Fruit fly (Drosophila melanogaster) whole organism, larva: ENCODE data around the gene CG42271.

Experiments used
- noc ChIP-seq: fragments of 200-800 bp; sonication (Bioruptor generic); optimal IDR thresholded peaks from 3 replicates; lab custom pipeline; 2019; ENCODE audit warnings: missing biosample characterization, mild to moderate bottlenecking, missing genetic modification characterization, moderate library complexity

Gene CG42271

DNA sequence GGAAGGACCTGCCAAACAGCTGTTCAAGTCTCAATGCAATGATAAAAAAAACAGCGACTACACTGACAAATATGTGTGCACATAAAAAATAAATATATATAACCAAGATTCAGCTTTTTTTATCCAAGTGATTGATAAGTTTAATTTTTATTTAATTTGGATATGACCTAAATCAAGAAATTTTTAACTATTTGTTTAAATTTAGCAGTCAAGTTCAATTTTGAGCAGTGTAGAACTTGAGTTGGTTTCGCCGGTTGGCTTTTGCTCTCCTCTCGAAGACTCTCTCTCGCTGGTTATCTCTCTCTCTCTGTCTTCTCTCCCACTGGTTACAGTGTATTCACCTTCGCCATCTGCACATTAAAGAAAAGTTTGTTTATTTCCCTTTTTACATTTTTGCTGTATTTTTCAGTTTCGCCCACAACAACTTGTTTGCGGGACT, 15.8 kb downstream of the CG42271 start:
- TF ChIP-seq noc (tag; lab: Kevin White, UChicago): peak; percentile 86

DNA sequence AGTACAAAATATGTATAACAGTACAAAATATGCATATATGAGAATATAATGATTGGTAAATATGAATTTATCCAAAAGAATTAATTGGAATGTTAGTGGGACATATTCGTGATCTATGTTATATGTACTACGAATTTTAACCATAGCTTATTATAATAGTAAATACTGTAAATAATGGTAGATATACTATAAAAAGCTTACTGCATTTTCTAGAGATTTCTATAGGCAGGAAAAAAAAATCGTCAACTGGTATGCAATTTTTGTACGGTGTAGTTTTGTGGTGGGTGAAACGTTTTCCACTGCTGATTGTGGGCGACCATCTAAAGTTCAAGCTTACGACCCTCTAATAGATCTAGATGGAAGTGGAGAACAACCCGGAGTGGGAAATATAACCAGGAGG, 17.0 kb downstream of the CG42271 start:
- no peak for TF ChIP-seq noc (tag; lab: Kevin White, UChicago)

DNA sequence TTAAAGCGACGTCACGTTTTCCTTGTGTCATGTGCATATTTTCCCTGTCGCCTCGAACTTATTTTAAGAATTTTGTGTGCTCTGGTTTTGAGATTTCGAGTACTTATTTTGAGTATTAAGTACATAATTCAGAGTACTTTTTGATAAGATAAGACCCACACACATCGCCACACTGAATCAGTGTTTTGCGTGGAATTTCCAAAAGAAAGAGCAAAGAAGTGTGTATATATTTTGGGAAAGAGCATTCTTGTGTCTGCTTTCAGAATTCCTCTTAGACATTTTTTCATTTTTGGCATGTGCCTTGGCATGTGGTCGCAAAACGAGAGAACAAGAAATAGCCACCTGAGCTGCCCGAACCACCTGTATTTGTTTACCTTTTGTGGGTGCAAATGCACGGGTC, 18.0 kb downstream of the CG42271 start:
- peak; percentile 15 for TF ChIP-seq noc (tag; lab: Kevin White, UChicago)

DNA sequence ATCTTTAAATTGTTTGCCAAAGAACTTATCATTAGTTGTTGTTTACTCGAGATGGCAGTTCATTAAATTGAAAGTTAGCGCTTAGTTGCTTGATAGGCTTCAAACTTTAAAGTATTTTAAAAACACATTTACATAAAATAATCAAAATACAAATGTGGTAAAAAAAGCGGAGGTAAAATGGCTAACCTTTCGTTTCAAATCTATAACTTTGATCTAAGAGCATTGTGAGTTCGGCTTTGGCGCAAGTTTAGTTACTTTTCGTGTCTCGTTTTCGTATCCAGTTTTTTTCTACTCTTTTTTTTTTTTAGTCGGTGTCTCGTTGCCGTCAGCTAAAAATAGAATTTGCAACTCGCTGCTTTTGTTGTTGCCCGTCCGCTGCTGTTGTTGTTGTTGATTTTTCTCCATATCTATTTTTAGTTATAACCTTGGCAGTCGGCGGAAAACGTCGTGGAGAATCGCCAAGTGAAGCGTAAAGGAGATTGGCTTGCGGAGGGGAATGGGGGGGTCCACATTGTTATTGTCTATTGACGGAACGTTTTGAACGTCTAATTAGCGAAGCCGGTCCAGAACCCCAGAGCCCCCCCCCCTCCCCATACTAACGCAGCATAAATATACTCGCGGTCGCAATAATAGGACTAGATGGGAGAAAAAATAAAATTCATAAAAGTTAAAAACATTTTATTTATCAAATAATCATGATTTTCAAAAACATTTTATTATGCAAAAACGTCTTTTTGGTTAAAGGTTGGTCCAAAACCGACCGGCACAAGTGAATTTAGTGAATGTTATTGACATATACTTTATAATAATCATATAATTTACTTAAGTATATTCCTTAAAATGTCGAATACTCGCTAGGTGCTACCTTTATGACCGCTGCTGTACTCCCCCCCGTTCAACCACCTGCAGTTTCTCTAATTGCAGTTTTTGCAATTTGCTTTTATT, 19.1 kb downstream of the CG42271 start:
- peak; percentile 65 for TF ChIP-seq noc (tag; lab: Kevin White, UChicago)

DNA sequence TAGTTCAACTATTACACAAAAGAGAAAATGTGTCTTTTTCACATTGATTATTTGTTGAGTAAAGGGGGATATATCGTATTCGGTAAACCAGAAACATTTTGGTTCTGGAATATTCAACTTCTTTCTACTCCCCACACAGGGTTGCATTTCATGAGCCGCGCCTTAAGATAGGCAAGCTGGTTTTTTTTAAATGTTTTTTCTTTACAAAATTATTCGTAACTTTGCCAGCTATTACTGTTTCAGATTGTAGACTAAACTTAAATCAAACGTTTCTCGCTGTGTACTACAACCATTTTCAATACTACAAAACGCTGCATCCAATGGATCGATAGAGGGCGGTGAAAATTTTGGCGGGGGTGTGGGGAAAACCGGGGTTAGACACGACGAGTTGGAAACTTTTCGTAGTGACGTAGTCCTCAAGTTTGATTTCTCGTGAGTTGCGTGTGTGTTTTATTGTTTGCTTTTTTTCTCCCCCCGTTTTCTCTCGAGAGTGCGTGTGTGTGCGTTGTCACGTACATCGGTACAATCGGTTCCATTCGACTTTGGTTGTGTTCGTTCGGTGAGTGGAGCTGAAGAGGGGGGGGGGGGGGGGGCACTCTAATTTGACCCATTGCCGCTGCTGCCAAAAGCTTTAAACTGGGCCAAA, 20.2 kb downstream of the CG42271 start:
- no peak for TF ChIP-seq noc (tag; lab: Kevin White, UChicago)

DNA sequence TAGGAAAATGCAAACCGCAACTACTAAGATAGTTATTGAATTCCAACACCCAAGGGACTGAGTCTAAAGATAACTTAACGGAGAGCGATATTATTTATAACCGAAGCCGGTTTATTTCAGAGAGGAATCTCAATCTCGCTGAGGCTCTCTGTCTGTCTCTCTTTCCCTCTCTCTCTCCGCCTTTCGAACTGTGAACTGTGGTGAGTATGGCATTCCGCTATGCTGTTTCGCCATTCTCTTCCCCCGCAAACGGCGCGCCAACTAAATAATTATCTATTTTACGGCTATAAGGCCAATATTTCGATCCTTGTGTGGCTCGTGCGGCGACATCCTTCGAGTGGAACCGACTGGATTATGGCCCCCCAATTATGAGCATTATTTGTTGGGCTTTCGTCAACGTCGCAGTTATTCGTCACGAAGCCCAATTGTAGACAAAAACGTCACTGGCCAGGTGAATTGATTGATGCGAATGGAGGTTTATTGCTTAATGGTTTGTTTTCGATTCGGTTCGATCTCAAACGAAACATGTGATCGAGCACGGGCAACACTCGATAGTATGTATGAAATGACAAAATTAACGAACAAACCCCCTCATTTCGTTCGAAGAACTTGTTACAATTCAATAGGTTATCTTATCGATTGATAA, 21.6 kb downstream of the CG42271 start:
- no peak for TF ChIP-seq noc (tag; lab: Kevin White, UChicago)

DNA sequence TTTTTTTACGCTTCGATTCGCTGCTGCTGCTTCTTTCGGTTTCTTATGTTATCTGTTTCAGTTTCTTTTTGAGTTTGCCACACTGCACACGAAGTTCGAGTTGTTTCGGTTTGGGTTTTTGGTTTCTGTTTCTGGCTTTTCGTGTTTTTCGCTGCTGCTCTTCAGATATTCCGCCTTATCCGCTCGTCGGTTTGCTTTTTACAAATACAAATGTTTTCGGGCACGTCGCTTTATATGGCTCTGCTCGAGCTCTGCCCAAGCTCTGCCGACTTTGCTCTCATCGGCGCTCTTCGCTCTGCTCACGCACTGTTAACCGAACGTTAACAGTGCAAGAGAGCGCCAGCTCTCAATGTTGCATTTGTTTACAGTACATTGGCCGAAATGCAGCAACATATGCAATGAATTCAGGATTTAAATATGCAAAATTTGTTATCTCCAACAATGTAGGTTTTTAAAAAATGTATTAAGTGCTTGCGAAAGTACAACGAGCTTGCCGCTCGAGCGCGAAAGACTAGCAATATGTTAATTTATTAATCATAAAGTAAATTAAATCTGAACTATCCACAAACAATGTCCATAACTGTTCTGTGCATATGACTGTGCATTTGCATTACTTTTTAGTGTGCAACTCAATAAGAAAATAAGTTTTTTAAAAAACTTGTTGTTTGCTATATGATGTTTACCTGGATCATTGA, 22.5 kb downstream of the CG42271 start:
- TF ChIP-seq noc (tag; lab: Kevin White, UChicago): no peak

DNA sequence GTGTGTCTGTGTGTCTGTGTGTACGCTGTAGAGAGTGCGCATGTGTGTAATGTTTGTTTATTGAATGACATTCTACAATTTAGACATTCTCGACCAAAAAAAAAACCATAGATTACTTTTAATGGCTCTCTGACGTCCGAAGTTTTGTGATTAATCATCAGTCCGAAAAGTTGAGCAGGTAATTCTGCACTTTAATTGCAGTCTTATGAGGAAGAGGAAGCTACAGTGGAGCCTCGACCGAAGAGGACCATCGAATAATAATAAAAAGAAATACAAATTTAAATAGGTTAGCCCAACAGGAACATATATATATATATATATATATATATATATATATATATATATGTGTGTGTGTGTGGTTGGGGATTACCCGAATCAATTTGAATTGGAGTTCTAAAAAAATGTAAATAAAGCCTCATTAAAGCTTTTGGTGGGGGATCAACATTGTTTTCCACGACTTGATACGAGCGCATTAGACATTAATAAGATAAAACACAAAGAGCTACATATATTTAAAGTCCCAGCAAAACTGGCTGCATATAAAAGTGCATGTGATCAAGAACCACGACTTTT, 24.6 kb downstream of the CG42271 start:
- peak; percentile 7 for TF ChIP-seq noc (tag; lab: Kevin White, UChicago)

DNA sequence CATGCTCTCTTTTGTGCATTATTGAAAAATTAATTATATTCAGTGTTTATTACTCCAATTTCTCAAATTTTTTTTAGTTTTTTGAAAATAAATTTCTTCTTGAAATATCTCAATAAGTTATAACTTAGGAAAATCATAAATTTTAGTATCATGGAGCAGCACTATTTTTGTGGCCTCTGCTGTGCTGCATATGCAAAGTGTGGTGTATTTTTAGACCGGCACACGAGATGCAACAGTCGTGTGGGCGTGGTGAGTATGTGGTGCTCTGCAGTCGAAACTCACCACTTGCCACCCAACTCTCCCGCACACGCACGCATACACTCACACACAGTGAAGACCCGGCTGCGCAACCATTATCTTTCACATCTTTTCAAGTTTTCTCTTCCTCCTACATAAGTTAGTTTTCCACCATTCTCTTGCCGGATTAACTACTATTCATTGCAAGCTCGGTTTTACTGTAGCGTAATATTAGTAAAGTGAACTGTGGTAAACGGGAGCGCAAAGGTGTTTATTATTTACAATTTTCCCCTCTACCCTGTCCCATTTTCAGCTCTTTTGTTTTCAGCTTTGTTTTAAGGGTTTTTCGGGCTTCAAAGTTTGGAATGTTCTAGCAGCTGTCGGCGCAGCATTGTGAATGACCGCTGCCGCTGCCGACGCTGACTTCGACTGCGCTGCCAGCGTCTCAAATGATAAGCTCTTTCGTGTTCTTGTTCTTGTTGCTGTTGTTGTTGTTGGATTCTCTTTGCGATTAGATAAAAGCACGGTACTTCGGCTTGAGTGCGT, 25.2 kb downstream of the CG42271 start:
- TF ChIP-seq noc (tag; lab: Kevin White, UChicago): no peak

DNA sequence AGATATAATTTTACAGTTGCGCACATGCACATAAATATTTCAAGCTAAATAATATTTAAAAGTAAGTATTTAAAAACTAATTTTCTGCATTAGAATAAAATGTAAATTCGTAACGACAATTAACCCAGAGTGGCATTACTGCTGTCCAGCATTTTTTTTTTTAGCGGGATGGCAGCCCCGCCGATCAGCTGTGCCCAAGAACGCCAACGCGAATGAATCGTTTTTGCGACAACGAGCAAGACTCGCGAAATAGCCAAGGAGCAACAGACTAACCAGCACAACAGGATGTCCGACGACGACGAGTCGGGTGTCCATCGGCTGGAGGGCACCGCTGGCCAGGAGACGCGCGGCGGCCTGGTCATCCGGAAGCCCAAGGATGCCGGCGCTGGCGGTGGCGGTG, 32.7 kb downstream of the CG42271 start, which contains the start of gene Prp16:
TSS of gene Prp16 (plus strand) at position 185 of the 400 bp plus-strand sequence.
- TF ChIP-seq noc (tag; lab: Kevin White, UChicago): no peak

DNA sequence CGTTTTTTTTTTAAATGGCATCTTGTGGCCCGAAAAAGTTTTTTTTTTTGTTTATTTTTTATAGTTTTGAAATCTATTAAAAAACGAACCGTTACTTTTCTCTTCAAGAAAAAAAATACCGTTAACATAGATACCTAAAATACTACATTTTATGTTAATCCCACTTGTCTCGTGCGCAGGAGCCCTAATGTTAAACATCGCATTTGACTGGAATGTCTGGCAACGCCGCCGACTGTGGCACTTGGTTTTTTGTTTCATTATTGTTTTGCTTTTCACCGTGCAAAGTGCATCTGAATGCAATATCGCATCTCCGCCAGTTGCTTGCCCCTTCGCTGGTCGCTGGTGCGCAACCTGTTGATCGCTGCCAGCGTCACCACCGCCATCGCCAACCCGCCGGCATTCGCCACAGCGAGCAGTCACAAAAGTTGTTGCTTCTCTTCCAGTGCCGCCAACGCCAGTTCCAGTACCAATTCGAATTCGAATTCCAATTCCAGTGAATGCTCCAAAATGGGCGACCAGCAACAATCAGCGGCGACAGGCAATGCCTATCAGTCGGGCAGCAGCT, 33.8 kb downstream of the CG42271 start, which contains the start of gene CG11590:
TSS of gene CG11590 (plus strand) at position 212 of the 565 bp plus-strand sequence.
- TF ChIP-seq noc (tag; lab: Kevin White, UChicago): no peak

DNA sequence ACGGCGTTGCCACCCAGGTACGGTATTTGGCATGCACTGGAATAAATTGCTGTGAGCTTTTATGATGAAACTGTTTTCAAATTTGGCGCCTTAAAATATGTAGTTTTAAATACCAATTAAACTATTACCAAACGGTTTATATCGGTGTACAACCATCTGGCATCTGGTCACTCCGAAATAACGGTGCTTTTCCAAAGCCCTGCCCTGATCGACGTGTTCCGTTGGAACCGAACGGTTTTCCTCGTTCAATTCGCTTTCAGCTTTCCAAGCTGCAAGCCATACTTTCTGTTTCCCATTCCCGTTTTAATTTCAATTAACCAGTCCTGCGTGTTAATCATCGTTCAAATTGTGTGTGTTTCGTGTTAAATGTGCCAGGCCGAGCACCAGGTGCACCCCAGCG, 40.9 kb downstream of the CG42271 start, which contains the start of gene yl:
TSS of gene yl (plus strand) at position 202 of the 400 bp plus-strand sequence.
- TF ChIP-seq noc (tag; lab: Kevin White, UChicago): no peak

DNA sequence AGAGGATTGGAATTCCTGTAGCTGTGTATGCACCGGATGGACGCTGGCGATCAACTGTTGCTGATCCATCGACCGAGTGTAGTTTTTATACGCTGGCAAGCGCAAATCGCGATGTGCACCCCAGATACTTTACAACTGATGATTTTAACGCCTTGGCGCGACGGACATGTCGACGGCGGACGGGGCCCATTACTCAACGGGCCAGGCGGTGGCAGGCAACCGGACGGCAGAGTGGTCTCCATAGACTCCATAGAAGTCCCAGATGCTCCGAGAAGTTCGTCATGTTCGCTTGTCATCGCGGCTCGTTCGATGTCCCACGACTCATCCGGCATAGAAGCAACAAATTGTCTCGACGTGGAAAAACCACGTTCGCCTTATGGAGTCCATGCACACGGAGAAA, 41.9 kb downstream of the CG42271 start, which contains the start of gene CG13403:
TSS of gene CG13403 (minus strand) at position 101 of the 400 bp plus-strand sequence.
- no peak for TF ChIP-seq noc (tag; lab: Kevin White, UChicago)

DNA sequence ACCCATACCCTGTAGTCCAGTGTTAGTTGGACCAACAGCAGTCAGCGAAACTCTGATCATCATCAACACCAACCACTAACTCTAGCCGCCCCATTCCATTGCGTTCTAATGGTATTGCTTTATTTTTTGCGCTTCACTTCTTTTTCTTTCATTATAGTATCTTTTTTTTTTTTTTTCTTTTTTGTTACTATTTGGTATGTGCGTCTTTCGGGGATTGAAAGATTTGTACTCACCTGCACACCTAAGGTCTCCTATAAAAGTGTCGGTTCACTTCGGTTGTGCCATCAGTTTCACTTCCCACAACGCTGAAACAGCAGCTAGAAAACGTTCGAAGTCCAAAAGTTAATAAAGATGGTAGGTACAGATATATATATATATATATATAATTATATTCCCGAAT, 44.6 kb downstream of the CG42271 start, which contains the start of gene CG11585:
TSS of gene CG11585 (plus strand) at position 301 of the 400 bp plus-strand sequence.
- no peak for TF ChIP-seq noc (tag; lab: Kevin White, UChicago)
